Worm (Caenorhabditis elegans) whole organism, mixed stage, embryonic: ENCODE measurements around the gene pgl-2.

Experiments
- blmp-1 ChIP-seq: fragments of 150-350 bp; optimal IDR thresholded peaks from 2 replicates; lab custom pipeline; 2014; ENCODE audit warnings: missing biosample characterization, missing genetic modification characterization
- elt-3 ChIP-seq: fragments of 150-350 bp; optimal IDR thresholded peaks from 2 replicates; lab custom pipeline; 2014; ENCODE audit warnings: missing biosample characterization, missing genetic modification characterization
- flh-1 ChIP-seq: fragments of 200-800 bp; sonication (Bioruptor generic); optimal IDR thresholded peaks from 2 replicates; lab custom pipeline; 2018; ENCODE audit warnings: mild to moderate bottlenecking, missing genetic modification characterization, moderate library complexity, missing compliant biosample characterization
- lin-13 ChIP-seq: fragments of 150-350 bp; optimal IDR thresholded peaks from 2 replicates; lab custom pipeline; 2014; ENCODE audit warnings: missing biosample characterization, missing genetic modification characterization
- mab-5 ChIP-seq: fragments of 150-350 bp; optimal IDR thresholded peaks from 2 replicates; lab custom pipeline; 2014; ENCODE audit warnings: missing biosample characterization, missing genetic modification characterization
- nhr-237 ChIP-seq: fragments of 150-350 bp; optimal IDR thresholded peaks from 2 replicates; lab custom pipeline; 2014; ENCODE audit warnings: missing biosample characterization, missing genetic modification characterization
- nhr-28 ChIP-seq: fragments of 150-350 bp; optimal IDR thresholded peaks from 2 replicates; lab custom pipeline; 2014; ENCODE audit warnings: missing biosample characterization, missing genetic modification characterization
- pha-4 ChIP-seq: fragments of 150-350 bp; optimal IDR thresholded peaks from 2 replicates; lab custom pipeline; 2018; ENCODE audit warnings: missing biosample characterization, missing genetic modification reagents, missing genetic modification characterization
- sem-2 ChIP-seq: fragments of 200-800 bp; sonication (Bioruptor generic); optimal IDR thresholded peaks from 2 replicates; lab custom pipeline; 2018; ENCODE audit warnings: mild to moderate bottlenecking, missing genetic modification characterization, missing compliant biosample characterization
- snpc-4 ChIP-seq: fragments of 150-350 bp; optimal IDR thresholded peaks from 2 replicates; lab custom pipeline; 2014; ENCODE audit warnings: missing biosample characterization, missing genetic modification characterization
- sptf-1 ChIP-seq: sonication (generic microtip); optimal IDR thresholded peaks from 2 replicates; lab custom pipeline; 2017; ENCODE audit warnings: mild to moderate bottlenecking, missing genetic modification characterization, moderate library complexity, missing compliant biosample characterization
- unc-62 ChIP-seq: fragments of 150-350 bp; optimal IDR thresholded peaks from 2 replicates; lab custom pipeline; 2014; ENCODE audit warnings: missing biosample characterization, missing genetic modification reagents, missing genetic modification characterization

DNA sequence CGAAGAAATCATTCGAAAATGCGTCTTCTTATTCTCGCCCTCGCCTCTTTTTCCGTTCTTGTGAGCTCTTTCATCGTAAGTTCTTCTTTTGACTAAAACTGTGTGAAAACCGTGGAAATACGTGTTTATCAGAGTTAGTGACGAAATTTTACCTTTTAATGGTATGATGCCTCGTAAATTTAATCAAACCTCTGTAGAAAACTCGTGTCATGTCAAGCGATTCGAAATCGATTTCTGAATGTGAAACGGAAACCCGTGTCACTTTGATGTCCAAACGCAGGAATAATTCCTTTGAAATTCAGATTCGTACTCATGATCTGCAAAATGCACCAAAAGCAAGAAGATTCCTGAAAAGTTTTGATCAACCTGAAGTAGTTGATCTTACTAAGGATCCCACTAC lies 26.6 kb downstream of the pgl-2 start, which contains the start of gene F22B7.3:
- TF ChIP-seq elt-3 (tag; lab: Kevin White, UChicago) (no peak), unc-62 (no peak), nhr-28 (tag; lab: Kevin White, UChicago) (no peak), snpc-4 (tag; lab: Kevin White, UChicago) (no peak), flh-1 (no peak), lin-13 (tag; lab: Kevin White, UChicago) (no peak), nhr-237 (tag; lab: Kevin White, UChicago) (no peak), blmp-1 (tag; lab: Kevin White, UChicago) (no peak), pha-4 (tag; lab: Kevin White, UChicago) (no peak), sem-2 (GFP tag; lab: Kevin White, UChicago) (no peak), sptf-1 (tag; lab: Kevin White, UChicago) (no peak), mab-5 (tag; lab: Kevin White, UChicago) (no peak)
